Fruit fly (Drosophila melanogaster) whole organism, prepupa: Measurements from ENCODE around the gene CG32486.

Source experiments
- Blimp-1 ChIP-seq: fragments of 200-800 bp; sonication (Bioruptor generic); optimal IDR thresholded peaks from 3 replicates; lab custom pipeline; 2017; ENCODE audit warnings: missing biosample characterization, missing genetic modification characterization, mild to moderate bottlenecking, moderate library complexity, missing genetic modification reagents
- CG10631 ChIP-seq: fragments of 200-800 bp; sonication (Bioruptor generic); optimal IDR thresholded peaks from 2 replicates; lab custom pipeline; 2016; ENCODE audit warnings: missing biosample characterization, missing genetic modification characterization
- CG11762 ChIP-seq: fragments of 200-800 bp; sonication (Bioruptor generic); optimal IDR thresholded peaks from 3 replicates; lab custom pipeline; 2016; ENCODE audit warnings: missing biosample characterization, missing genetic modification characterization; ENCODE audit not compliant: insufficient read depth
- CG11902 ChIP-seq: fragments of 200-800 bp; sonication (Bioruptor generic); optimal IDR thresholded peaks from 3 replicates; lab custom pipeline; 2016; ENCODE audit warnings: missing biosample characterization, missing genetic modification characterization
- CG15336 ChIP-seq: fragments of 200-800 bp; sonication (Bioruptor generic); IDR thresholded peaks from 2 replicates; pipeline ENCODE4 v1.3.6; 2022; ENCODE audit warnings: missing biosample characterization, missing genetic modification characterization
- CG1621 ChIP-seq: fragments of 200-800 bp; sonication (Bioruptor generic); optimal IDR thresholded peaks from 3 replicates; lab custom pipeline; 2018; ENCODE audit warnings: missing biosample characterization, mild to moderate bottlenecking, missing genetic modification characterization
- CG16779 ChIP-seq: fragments of 200-800 bp; sonication (Bioruptor generic); optimal IDR thresholded peaks from 3 replicates; lab custom pipeline; 2017; ENCODE audit warnings: missing biosample characterization, mild to moderate bottlenecking, missing genetic modification characterization
- CG3032 ChIP-seq: fragments of 200-800 bp; optimal IDR thresholded peaks from 2 replicates; lab custom pipeline; 2019; ENCODE audit warnings: missing biosample characterization, mild to moderate bottlenecking, missing genetic modification characterization, moderate library complexity
- CG32006 ChIP-seq: fragments of 200-800 bp; sonication (Bioruptor generic); optimal IDR thresholded peaks from 3 replicates; lab custom pipeline; 2017; ENCODE audit warnings: missing biosample characterization, mild to moderate bottlenecking, missing genetic modification characterization
- CG34406 ChIP-seq: fragments of 200-800 bp; sonication (Bioruptor generic); optimal IDR thresholded peaks from 3 replicates; lab custom pipeline; 2016; ENCODE audit warnings: missing biosample characterization, missing genetic modification characterization
- CG3919 ChIP-seq: fragments of 200-800 bp; sonication (Bioruptor generic); optimal IDR thresholded peaks from 3 replicates; lab custom pipeline; 2016; ENCODE audit warnings: missing biosample characterization, missing genetic modification characterization
- CG4318 ChIP-seq: fragments of 200-800 bp; sonication (Bioruptor generic); optimal IDR thresholded peaks from 3 replicates; lab custom pipeline; 2017; ENCODE audit warnings: missing biosample characterization, mild to moderate bottlenecking, missing genetic modification characterization
- CG6276 ChIP-seq: fragments of 200-800 bp; sonication (Bioruptor generic); optimal IDR thresholded peaks from 2 replicates; lab custom pipeline; 2017; ENCODE audit warnings: missing biosample characterization, mild to moderate bottlenecking, missing genetic modification characterization
- CG6792 ChIP-seq: fragments of 200-800 bp; sonication (Bioruptor generic); optimal IDR thresholded peaks from 3 replicates; lab custom pipeline; 2016; ENCODE audit warnings: missing biosample characterization, missing genetic modification characterization
- CG6808 ChIP-seq: fragments of 200-800 bp; sonication (Bioruptor generic); optimal IDR thresholded peaks from 3 replicates; lab custom pipeline; 2017; ENCODE audit warnings: missing biosample characterization, missing genetic modification characterization, mild to moderate bottlenecking, moderate library complexity, missing genetic modification reagents
- CG6854 ChIP-seq: fragments of 200-800 bp; sonication (Bioruptor generic); optimal IDR thresholded peaks from 2 replicates; lab custom pipeline; 2017; ENCODE audit warnings: missing biosample characterization, mild to moderate bottlenecking, missing genetic modification characterization
- CG7368 ChIP-seq: fragments of 200-800 bp; sonication (Bioruptor generic); optimal IDR thresholded peaks from 3 replicates; lab custom pipeline; 2016; ENCODE audit warnings: missing biosample characterization, missing genetic modification characterization
- CG8319 ChIP-seq: fragments of 200-800 bp; sonication (Bioruptor generic); optimal IDR thresholded peaks from 3 replicates; lab custom pipeline; 2016; ENCODE audit warnings: missing biosample characterization, missing genetic modification characterization
- CG9139 ChIP-seq: fragments of 200-800 bp; sonication (Bioruptor generic); optimal IDR thresholded peaks from 3 replicates; lab custom pipeline; 2017; ENCODE audit warnings: missing biosample characterization, mild to moderate bottlenecking, missing genetic modification characterization
- Eip75B ChIP-seq: fragments of 200-800 bp; sonication (Bioruptor generic); optimal IDR thresholded peaks from 3 replicates; lab custom pipeline; 2016; ENCODE audit warnings: missing biosample characterization, missing genetic modification characterization
- Eip78C ChIP-seq: fragments of 200-800 bp; sonication (Bioruptor generic); peaks from one replicate; lab custom pipeline; 2016; ENCODE audit warnings: missing biosample characterization, missing genetic modification characterization
- Eip93F ChIP-seq: fragments of 200-800 bp; sonication (Bioruptor generic); optimal IDR thresholded peaks from 2 replicates; lab custom pipeline; 2016; ENCODE audit warnings: missing biosample characterization, mild to moderate bottlenecking, missing genetic modification characterization
- Ets96B ChIP-seq: fragments of 200-800 bp; optimal IDR thresholded peaks from 2 replicates; lab custom pipeline; 2019; ENCODE audit warnings: missing biosample characterization, mild to moderate bottlenecking, missing genetic modification characterization, moderate library complexity
- Gug ChIP-seq: fragments of 200-800 bp; sonication (Bioruptor generic); IDR thresholded peaks from 2 replicates; pipeline ENCODE4 v1.3.6; 2022; ENCODE audit warnings: missing biosample characterization, missing genetic modification characterization
- Hr38 ChIP-seq: sonication (Bioruptor generic); optimal IDR thresholded peaks from 2 replicates; lab custom pipeline; 2016; ENCODE audit warnings: missing biosample characterization, missing genetic modification characterization
- Hr39 ChIP-seq: fragments of 200-800 bp; sonication (Bioruptor generic); optimal IDR thresholded peaks from 2 replicates; lab custom pipeline; 2016; ENCODE audit warnings: missing biosample characterization, missing genetic modification characterization
- Hr4 ChIP-seq: fragments of 200-800 bp; sonication (Bioruptor generic); optimal IDR thresholded peaks from 3 replicates; lab custom pipeline; 2016; ENCODE audit warnings: missing biosample characterization, missing genetic modification characterization
- Lpt ChIP-seq: fragments of 200-800 bp; sonication (Bioruptor generic); optimal IDR thresholded peaks from 3 replicates; lab custom pipeline; 2016; ENCODE audit warnings: missing biosample characterization, missing genetic modification characterization
- OdsH ChIP-seq: fragments of 200-800 bp; sonication (Bioruptor generic); optimal IDR thresholded peaks from 3 replicates; lab custom pipeline; 2016; ENCODE audit warnings: missing biosample characterization, missing genetic modification characterization
- Smox ChIP-seq: fragments of 200-800 bp; sonication (Bioruptor generic); optimal IDR thresholded peaks from 3 replicates; lab custom pipeline; 2016; ENCODE audit warnings: missing biosample characterization, missing genetic modification characterization
- Sox102F ChIP-seq: fragments of 200-800 bp; sonication (Bioruptor generic); optimal IDR thresholded peaks from 2 replicates; lab custom pipeline; 2016; ENCODE audit warnings: missing biosample characterization, mild to moderate bottlenecking, missing genetic modification characterization
- Sox14 ChIP-seq: fragments of 200-800 bp; sonication (Bioruptor generic); optimal IDR thresholded peaks from 3 replicates; lab custom pipeline; 2016; ENCODE audit warnings: missing biosample characterization, missing genetic modification characterization
- achi ChIP-seq: fragments of 200-800 bp; sonication (Bioruptor generic); optimal IDR thresholded peaks from 3 replicates; lab custom pipeline; 2016; ENCODE audit warnings: missing biosample characterization, missing genetic modification characterization
- dac ChIP-seq: fragments of 200-800 bp; sonication (Bioruptor generic); optimal IDR thresholded peaks from 2 replicates; lab custom pipeline; 2017; ENCODE audit warnings: missing biosample characterization, mild to moderate bottlenecking, missing genetic modification characterization
- dsx ChIP-seq: fragments of 200-800 bp; optimal IDR thresholded peaks from 3 replicates; lab custom pipeline; 2019; ENCODE audit warnings: missing biosample characterization, mild to moderate bottlenecking, missing genetic modification characterization, moderate library complexity; ENCODE audit not compliant: poor library complexity, severe bottlenecking
- eg ChIP-seq: fragments of 200-800 bp; sonication (Bioruptor generic); IDR thresholded peaks from 3 replicates; pipeline ENCODE4 v1.3.6; 2022; ENCODE audit warnings: missing biosample characterization, missing genetic modification characterization
- esn ChIP-seq: fragments of 200-800 bp; sonication (Bioruptor generic); optimal IDR thresholded peaks from 2 replicates; lab custom pipeline; 2016; ENCODE audit warnings: missing biosample characterization, mild to moderate bottlenecking, missing genetic modification characterization, moderate library complexity
- fd85E ChIP-seq: fragments of 200-800 bp; sonication (Bioruptor generic); optimal IDR thresholded peaks from 3 replicates; lab custom pipeline; 2016; ENCODE audit warnings: missing biosample characterization, missing genetic modification characterization
- fkh ChIP-seq: fragments of 200-800 bp; sonication (Bioruptor generic); optimal IDR thresholded peaks from 3 replicates; lab custom pipeline; 2017; ENCODE audit warnings: missing biosample characterization, mild to moderate bottlenecking, missing genetic modification characterization, moderate library complexity
- lz ChIP-seq: fragments of 200-800 bp; sonication (Bioruptor generic); optimal IDR thresholded peaks from 3 replicates; lab custom pipeline; 2016; ENCODE audit warnings: missing biosample characterization, missing genetic modification characterization
- net ChIP-seq: fragments of 200-800 bp; sonication (Bioruptor generic); optimal IDR thresholded peaks from 3 replicates; lab custom pipeline; 2016; ENCODE audit warnings: missing biosample characterization, missing genetic modification characterization
- pdm3 ChIP-seq: fragments of 200-800 bp; sonication (Bioruptor generic); optimal IDR thresholded peaks from 3 replicates; lab custom pipeline; 2016; ENCODE audit warnings: missing biosample characterization, missing genetic modification characterization
- salr ChIP-seq, 2 experiments: fragments of 200-800 bp; sonication (Bioruptor generic); optimal IDR thresholded peaks; 3 replicates each; lab custom pipeline; 2016 to 2018; ENCODE audit warnings: missing biosample characterization in 2 of 2, missing genetic modification characterization in 2 of 2, mild to moderate bottlenecking in 1 of 2
- svp ChIP-seq: fragments of 200-800 bp; sonication (Bioruptor generic); peaks from one replicate; lab custom pipeline; 2016; ENCODE audit warnings: missing biosample characterization, missing genetic modification characterization
- topi ChIP-seq: fragments of 200-800 bp; sonication (Bioruptor generic); optimal IDR thresholded peaks from 3 replicates; lab custom pipeline; 2016; ENCODE audit warnings: missing biosample characterization, missing genetic modification characterization
- vri ChIP-seq: fragments of 200-800 bp; sonication (Bioruptor generic); optimal IDR thresholded peaks from 3 replicates; lab custom pipeline; 2016; ENCODE audit warnings: missing biosample characterization, mild to moderate bottlenecking, missing genetic modification characterization

The CG32486 gene

dm6 chr3L:3078398-3079155 is 7.9 kb upstream of the CG32486 start (continued):
- TF ChIP-seq CG11762 (GFP tag; lab: Kevin White, UChicago) = peak; percentile 58
- TF ChIP-seq achi (GFP tag; lab: Kevin White, UChicago) = peak; percentile 29
- TF ChIP-seq vri (GFP tag; lab: Kevin White, UChicago) = no peak
- peak; percentile 14 for TF ChIP-seq CG3919 (GFP tag; lab: Kevin White, UChicago)
- no peak for TF ChIP-seq dac (GFP tag; lab: Kevin White, UChicago)
- peak; percentile 27 for TF ChIP-seq CG10631 (GFP tag; lab: Kevin White, UChicago)
- peak; percentile 54 for TF ChIP-seq CG6808 (GFP tag; lab: Kevin White, UChicago)
- peak; percentile 75 for TF ChIP-seq topi (GFP tag; lab: Kevin White, UChicago)
- TF ChIP-seq CG7368 = peak; percentile 18

- TF ChIP-seq eg = peak; percentile 77
- TF ChIP-seq CG9139 (GFP tag; lab: Kevin White, UChicago) = peak; percentile 7
- TF ChIP-seq pdm3 (GFP tag; lab: Kevin White, UChicago) = peak; percentile 56
- TF ChIP-seq CG11762 (GFP tag; lab: Kevin White, UChicago) = no peak
- TF ChIP-seq fd85E (GFP tag; lab: Kevin White, UChicago) = peak; percentile 2
- TF ChIP-seq CG3919 (GFP tag; lab: Kevin White, UChicago) = peak; percentile 48
- peak; percentile 1 for TF ChIP-seq dac (GFP tag; lab: Kevin White, UChicago)
- peak; percentile 75 for TF ChIP-seq CG1621
- peak; percentile 91 for TF ChIP-seq vri (GFP tag; lab: Kevin White, UChicago)
- TF ChIP-seq CG32006 (GFP tag; lab: Kevin White, UChicago) = peak; percentile 21
- peak; percentile 38 for TF ChIP-seq OdsH (GFP tag; lab: Kevin White, UChicago)
- no peak for TF ChIP-seq Blimp-1 (GFP tag; lab: Kevin White, UChicago)
- TF ChIP-seq Hr4 = peak; percentile 29
- no peak for TF ChIP-seq CG8319 (GFP tag; lab: Kevin White, UChicago)
- peak; percentile 86 for TF ChIP-seq Sox102F (GFP tag; lab: Kevin White, UChicago)
- no peak for TF ChIP-seq Hr38
- peak; percentile 61 for TF ChIP-seq esn (GFP tag; lab: Kevin White, UChicago)
- peak; percentile 32 for TF ChIP-seq CG3032
- peak; percentile 8 for TF ChIP-seq CG11902 (GFP tag; lab: Kevin White, UChicago)
- TF ChIP-seq topi (GFP tag; lab: Kevin White, UChicago) = peak; percentile 6
- TF ChIP-seq CG7368 = peak; percentile 26
- TF ChIP-seq CG15336 = peak; percentile 91
- peak; percentile 53 for TF ChIP-seq lz
- TF ChIP-seq Hr39 = peak; percentile 41
- peak; percentile 62 for TF ChIP-seq CG16779
- peak; percentile 94 for TF ChIP-seq svp
- TF ChIP-seq CG6792 (GFP tag; lab: Kevin White, UChicago) = peak; percentile 54
- TF ChIP-seq CG34406 (GFP tag; lab: Kevin White, UChicago) = peak; percentile 62
- peak; percentile 83 for TF ChIP-seq Eip78C (GFP tag; lab: Kevin White, UChicago)
- TF ChIP-seq Gug (GFP tag; lab: Robert Waterston, UW) = no peak
- TF ChIP-seq net (GFP tag; lab: Kevin White, UChicago) = peak; percentile 81
- TF ChIP-seq Eip75B (GFP tag; lab: Kevin White, UChicago) = peak; percentile 46
- peak; percentile 12 for TF ChIP-seq CG10631 (GFP tag; lab: Kevin White, UChicago)
- TF ChIP-seq dsx (GFP tag; lab: Kevin White, UChicago) = peak; percentile 68
- peak; percentile 73 for TF ChIP-seq CG6854 (GFP tag; lab: Kevin White, UChicago)
- no peak for TF ChIP-seq CG4318 (GFP tag; lab: Kevin White, UChicago)
- TF ChIP-seq Smox (GFP tag; lab: Kevin White, UChicago) = peak; percentile 29
- peak; percentile 62 for TF ChIP-seq CG6276 (GFP tag; lab: Kevin White, UChicago)
- peak; percentile 54 for TF ChIP-seq Sox14 (GFP tag; lab: Kevin White, UChicago)
- TF ChIP-seq fkh = peak; percentile 62
- TF ChIP-seq salr (GFP tag; optimal IDR thresholded peaks at IDR 0.05; lab: Kevin White, UChicago) = peak; percentile 4 to 61
- TF ChIP-seq Lpt (GFP tag; lab: Kevin White, UChicago) = peak; percentile 80
- peak; percentile 31 for TF ChIP-seq Ets96B (tag; lab: Kevin White, UChicago)
- peak; percentile 69 for TF ChIP-seq achi (GFP tag; lab: Kevin White, UChicago)
- peak; percentile 62 for TF ChIP-seq Eip93F (GFP tag; lab: Kevin White, UChicago)
These were observed 7.0 kb upstream of the CG32486 start for dm6 chr3L:3077568-3078107.
